Fruit fly (Drosophila melanogaster) whole organism, embryonic: ENCODE results near the gene CG14195.
A peak's percentile ranks its signal among the peaks of the same experiment; 100 is the strongest.

Source experiments
- Atf-2 ChIP-seq: fragments of 200-800 bp; sonication (Bioruptor generic); optimal IDR thresholded peaks from 2 replicates; lab custom pipeline; 2016; ENCODE audit warnings: missing biosample characterization, missing genetic modification characterization
- BEAF-32 ChIP-seq: fragments of 200-800 bp; sonication (Bioruptor generic); optimal IDR thresholded peaks from 3 replicates; lab custom pipeline; 2017; ENCODE audit warnings: missing biosample characterization, missing genetic modification characterization, mild to moderate bottlenecking, moderate library complexity, missing genetic modification reagents
- CG10209 ChIP-seq: fragments of 200-800 bp; sonication (Bioruptor generic); optimal IDR thresholded peaks from 3 replicates; lab custom pipeline; 2017; ENCODE audit warnings: missing biosample characterization, mild to moderate bottlenecking, missing genetic modification characterization, missing genetic modification reagents
- CG10959 ChIP-seq: fragments of 200-800 bp; sonication (Bioruptor generic); IDR thresholded peaks from 2 replicates; pipeline ENCODE4 v1.3.6; 2022; ENCODE audit warnings: missing biosample characterization, missing genetic modification characterization
- CG11093 ChIP-seq: fragments of 200-800 bp; sonication (Bioruptor generic); IDR thresholded peaks from 3 replicates; pipeline ENCODE4 v1.3.6; 2022; ENCODE audit warnings: missing biosample characterization, missing genetic modification characterization
- CG15514 ChIP-seq: fragments of 200-800 bp; sonication (Bioruptor generic); optimal IDR thresholded peaks from 3 replicates; lab custom pipeline; 2017; ENCODE audit warnings: missing biosample characterization, missing genetic modification characterization, mild to moderate bottlenecking, moderate library complexity, missing genetic modification reagents
- CG16813 ChIP-seq: fragments of 200-800 bp; sonication (Bioruptor generic); IDR thresholded peaks from 3 replicates; pipeline ENCODE4 v1.3.6; 2022; ENCODE audit warnings: missing biosample characterization, missing genetic modification characterization; ENCODE audit not compliant: partially characterized antibody
- CG16815 ChIP-seq: fragments of 200-800 bp; sonication (Bioruptor generic); optimal IDR thresholded peaks from 3 replicates; lab custom pipeline; 2017; ENCODE audit warnings: missing biosample characterization, mild to moderate bottlenecking, missing genetic modification characterization
- CG18599 ChIP-seq: fragments of 200-800 bp; sonication (Bioruptor generic); optimal IDR thresholded peaks from 3 replicates; lab custom pipeline; 2017; ENCODE audit warnings: missing biosample characterization, missing genetic modification characterization, mild to moderate bottlenecking, moderate library complexity, missing genetic modification reagents
- CG2120 ChIP-seq: fragments of 200-800 bp; sonication (Bioruptor generic); optimal IDR thresholded peaks from 3 replicates; lab custom pipeline; 2016; ENCODE audit warnings: missing biosample characterization, missing genetic modification characterization
- CG3065 ChIP-seq: fragments of 200-800 bp; sonication (Bioruptor generic); optimal IDR thresholded peaks from 2 replicates; lab custom pipeline; 2016; ENCODE audit warnings: missing biosample characterization, missing genetic modification characterization
- CG31441 ChIP-seq: fragments of 200-800 bp; sonication (Bioruptor generic); IDR thresholded peaks from 2 replicates; pipeline ENCODE4 v1.3.6; 2022; ENCODE audit warnings: missing biosample characterization, missing genetic modification characterization
- CG4730 ChIP-seq: fragments of 200-800 bp; sonication (Bioruptor generic); IDR thresholded peaks from 2 replicates; pipeline ENCODE4 v1.3.6; 2022; ENCODE audit warnings: missing biosample characterization, missing genetic modification characterization
- CG6683 ChIP-seq: fragments of 200-800 bp; sonication (Bioruptor generic); optimal IDR thresholded peaks from 2 replicates; lab custom pipeline; 2017; ENCODE audit warnings: missing biosample characterization, mild to moderate bottlenecking, missing genetic modification characterization, missing genetic modification reagents
- CG6791 ChIP-seq: fragments of 200-800 bp; sonication (Bioruptor generic); IDR thresholded peaks from 3 replicates; pipeline ENCODE4 v1.3.6; 2022; ENCODE audit warnings: missing biosample characterization, missing genetic modification characterization; ENCODE audit not compliant: partially characterized antibody
- CG8290 ChIP-seq, 3 experiments: fragments of 200-800 bp; sonication (Bioruptor generic); optimal IDR thresholded peaks; 2 replicates each; lab custom pipeline; 2016 to 2019; ENCODE audit warnings: missing biosample characterization in 3 of 3, missing genetic modification characterization in 3 of 3, mild to moderate bottlenecking in 2 of 3, moderate library complexity in 1 of 3
- CG8359 ChIP-seq: fragments of 200-800 bp; sonication (Bioruptor generic); optimal IDR thresholded peaks from 2 replicates; lab custom pipeline; 2017; ENCODE audit warnings: missing biosample characterization, mild to moderate bottlenecking, missing genetic modification characterization, borderline replicate concordance
- CG8478 ChIP-seq: fragments of >200 bp; optimal IDR thresholded peaks from 2 replicates; lab custom pipeline; 2018
- CG9609 ChIP-seq: fragments of 200-800 bp; sonication (Bioruptor generic); optimal IDR thresholded peaks from 3 replicates; lab custom pipeline; 2016; ENCODE audit warnings: missing biosample characterization, missing genetic modification characterization
- Dref ChIP-seq: fragments of 200-800 bp; sonication (Bioruptor generic); IDR thresholded peaks from 2 replicates; pipeline ENCODE4 v1.3.6; 2022; ENCODE audit warnings: missing biosample characterization, missing genetic modification characterization
- H15 ChIP-seq: fragments of 200-800 bp; sonication (Bioruptor generic); IDR thresholded peaks from 3 replicates; pipeline ENCODE4 v1.3.6; 2022; ENCODE audit warnings: missing biosample characterization, missing genetic modification characterization
- HLH54F ChIP-seq: fragments of 200-800 bp; sonication (Bioruptor generic); optimal IDR thresholded peaks from 3 replicates; lab custom pipeline; 2016; ENCODE audit warnings: missing biosample characterization, missing genetic modification characterization
- Max ChIP-seq: fragments of 200-800 bp; sonication (Bioruptor generic); optimal IDR thresholded peaks from 2 replicates; lab custom pipeline; 2016; ENCODE audit warnings: missing biosample characterization, mild to moderate bottlenecking, missing genetic modification characterization
- NC2β ChIP-seq: fragments of 200-800 bp; sonication (Bioruptor generic); optimal IDR thresholded peaks from 2 replicates; lab custom pipeline; 2016; ENCODE audit warnings: missing biosample characterization, missing genetic modification characterization
- Oli ChIP-seq: fragments of 200-800 bp; sonication (Bioruptor generic); optimal IDR thresholded peaks from 2 replicates; lab custom pipeline; 2018; ENCODE audit warnings: missing biosample characterization, mild to moderate bottlenecking, missing genetic modification characterization, moderate library complexity
- Sry-δ ChIP-seq: fragments of 200-800 bp; sonication (Bioruptor generic); optimal IDR thresholded peaks from 2 replicates; lab custom pipeline; 2016; ENCODE audit warnings: missing biosample characterization, missing genetic modification characterization
- Usf ChIP-seq: fragments of 200-800 bp; sonication (Bioruptor generic); optimal IDR thresholded peaks from 2 replicates; lab custom pipeline; 2017; ENCODE audit warnings: missing genotype, missing biosample characterization, missing genetic modification characterization
- abd-A ChIP-seq: fragments of 200-800 bp; sonication (Bioruptor generic); optimal IDR thresholded peaks from 3 replicates; lab custom pipeline; 2019; ENCODE audit warnings: missing biosample characterization, mild to moderate bottlenecking, missing genetic modification characterization, moderate library complexity
- amos ChIP-seq: fragments of 200-800 bp; sonication (Bioruptor generic); IDR thresholded peaks from 2 replicates; pipeline ENCODE4 v1.3.6; 2022; ENCODE audit warnings: missing biosample characterization, missing genetic modification characterization; ENCODE audit not compliant: partially characterized antibody
- aop ChIP-seq: fragments of 200-800 bp; sonication (Bioruptor generic); IDR thresholded peaks from 2 replicates; pipeline ENCODE4 v1.3.6; 2022; ENCODE audit warnings: missing biosample characterization, missing genetic modification characterization
- bigmax ChIP-seq: fragments of 200-800 bp; sonication (Bioruptor generic); optimal IDR thresholded peaks from 2 replicates; lab custom pipeline; 2018; ENCODE audit warnings: missing biosample characterization, mild to moderate bottlenecking, missing genetic modification characterization
- cato ChIP-seq: fragments of 200-800 bp; sonication (Bioruptor generic); optimal IDR thresholded peaks from 2 replicates; lab custom pipeline; 2016; ENCODE audit warnings: missing biosample characterization, missing genetic modification characterization, borderline replicate concordance
- en ChIP-seq: fragments of 200-800 bp; sonication (Bioruptor generic); optimal IDR thresholded peaks from 2 replicates; lab custom pipeline; 2016; ENCODE audit warnings: missing biosample characterization, missing genetic modification characterization
- ftz-f1 ChIP-seq: fragments of 200-800 bp; sonication (Bioruptor generic); optimal IDR thresholded peaks from 2 replicates; lab custom pipeline; 2016; ENCODE audit warnings: missing biosample characterization, missing genetic modification characterization
- jing ChIP-seq: fragments of 200-800 bp; sonication (Bioruptor generic); optimal IDR thresholded peaks from 2 replicates; lab custom pipeline; 2018; ENCODE audit warnings: missing biosample characterization, mild to moderate bottlenecking, missing genetic modification characterization
- klu ChIP-seq: fragments of 200-800 bp; sonication (Bioruptor generic); IDR thresholded peaks from 2 replicates; pipeline ENCODE4 v1.3.6; 2022; ENCODE audit warnings: missing biosample characterization, missing genetic modification characterization
- knrl ChIP-seq: fragments of 200-800 bp; sonication (Bioruptor generic); IDR thresholded peaks from 3 replicates; pipeline ENCODE4 v1.3.6; 2022; ENCODE audit warnings: missing biosample characterization, missing genetic modification characterization; ENCODE audit not compliant: partially characterized antibody
- lola ChIP-seq, 3 experiments: fragments of >200 bp in 2 of 3; fragments of 200-800 bp in 1 of 3; sonication (Bioruptor generic) in 1 of 3; optimal IDR thresholded peaks; 2 replicates each; lab custom pipeline; 2017 to 2019; ENCODE audit warnings: missing biosample characterization in 3 of 3, missing genetic modification characterization in 3 of 3, mild to moderate bottlenecking in 1 of 3, moderate library complexity in 1 of 3
- pfk ChIP-seq: fragments of 200-800 bp; sonication (Bioruptor generic); optimal IDR thresholded peaks from 2 replicates; lab custom pipeline; 2018; ENCODE audit warnings: missing biosample characterization, mild to moderate bottlenecking, missing genetic modification characterization, moderate library complexity
- pnt ChIP-seq: fragments of 200-800 bp; sonication (Bioruptor generic); optimal IDR thresholded peaks from 3 replicates; lab custom pipeline; 2016; ENCODE audit warnings: missing biosample characterization, missing genetic modification characterization
- prd ChIP-seq, 3 experiments: fragments of >200 bp in 2 of 3; fragments of 200-800 bp in 1 of 3; sonication (Bioruptor generic) in 1 of 3; optimal IDR thresholded peaks in 2 of 3; IDR thresholded peaks in 1 of 3; 2 replicates in 2 of 3; 3 replicates in 1 of 3; pipeline versions ENCODE4 v1.3.6 to Lab custom; 2017 to 2022; ENCODE audit warnings: missing biosample characterization in 1 of 3, missing genetic modification characterization in 1 of 3
- pros ChIP-seq: fragments of 200-800 bp; sonication (Bioruptor generic); optimal IDR thresholded peaks from 3 replicates; lab custom pipeline; 2019; ENCODE audit warnings: missing biosample characterization, mild to moderate bottlenecking, missing genetic modification characterization, moderate library complexity
- pzg ChIP-seq: fragments of 200-800 bp; sonication (Bioruptor generic); optimal IDR thresholded peaks from 3 replicates; lab custom pipeline; 2018; ENCODE audit warnings: missing biosample characterization, mild to moderate bottlenecking, missing genetic modification characterization, moderate library complexity
- sug ChIP-seq: fragments of 200-800 bp; optimal IDR thresholded peaks from 2 replicates; lab custom pipeline; 2019; ENCODE audit warnings: missing biosample characterization, mild to moderate bottlenecking, missing genetic modification characterization, moderate library complexity
- tna ChIP-seq: fragments of 200-800 bp; sonication (Bioruptor generic); IDR thresholded peaks from 2 replicates; pipeline ENCODE4 v1.3.6; 2022; ENCODE audit warnings: missing biosample characterization, missing genetic modification characterization; ENCODE audit not compliant: partially characterized antibody
- twi ChIP-seq: fragments of 200-800 bp; optimal IDR thresholded peaks from 2 replicates; lab custom pipeline; 2019; ENCODE audit warnings: missing biosample characterization, mild to moderate bottlenecking, missing genetic modification characterization, moderate library complexity
- vnd ChIP-seq: fragments of 200-800 bp; sonication (Bioruptor generic); IDR thresholded peaks from 3 replicates; pipeline ENCODE4 v1.3.6; 2022; ENCODE audit warnings: missing biosample characterization, missing genetic modification characterization; ENCODE audit not compliant: partially characterized antibody
- vvl ChIP-seq: fragments of 200-800 bp; sonication (Bioruptor generic); IDR thresholded peaks from 2 replicates; pipeline ENCODE4 v1.3.6; 2022; ENCODE audit warnings: missing biosample characterization, missing genetic modification characterization

The CG14195 gene

dm6 chrX:19208014-19208413, 3.9 kb downstream of the CG14195 start, which contains the start of gene Ulp1 (continued):
- TF ChIP-seq CG18599 (GFP tag; lab: Kevin White, UChicago) = no peak
- TF ChIP-seq knrl (GFP tag; lab: Robert Waterston, UW) = peak; percentile 54; the same call in 2 of the 3 replicates
- TF ChIP-seq CG4730 (GFP tag; lab: Robert Waterston, UW) = no peak
- peak; percentile 71 for TF ChIP-seq CG6791 (GFP tag; lab: Robert Waterston, UW)
- no peak for TF ChIP-seq CG8478
- TF ChIP-seq Dref (GFP tag; lab: Robert Waterston, UW) = peak; percentile 83
- TF ChIP-seq CG16815 (GFP tag; lab: Kevin White, UChicago) = no peak
- TF ChIP-seq CG9609 (GFP tag; lab: Kevin White, UChicago) = no peak
- no peak for TF ChIP-seq aop (GFP tag; lab: Robert Waterston, UW)
- no peak for TF ChIP-seq bigmax
- no peak for TF ChIP-seq Max (GFP tag; lab: Kevin White, UChicago)
- TF ChIP-seq CG2120 (GFP tag; lab: Kevin White, UChicago) = peak; percentile 11
- peak; percentile 27 for TF ChIP-seq HLH54F (GFP tag; lab: Kevin White, UChicago)
- TF ChIP-seq CG15514 (GFP tag; lab: Kevin White, UChicago) = peak; percentile 57
- TF ChIP-seq lola (GFP tag; optimal IDR thresholded peaks at IDR 0.05; lab: Kevin White, UChicago) = no peak
- no peak for TF ChIP-seq CG11093 (GFP tag; lab: Robert Waterston, UW)
- TF ChIP-seq CG6683 = no peak
- TF ChIP-seq vvl (GFP tag; lab: Robert Waterston, UW) = peak; percentile 45; the same call in 1 of the 2 replicates
- no peak for TF ChIP-seq pnt (GFP tag; lab: Kevin White, UChicago)
- TF ChIP-seq sug (tag; lab: Kevin White, UChicago) = peak; percentile 30
- TF ChIP-seq Oli = no peak
- no peak for TF ChIP-seq klu (GFP tag; lab: Robert Waterston, UW)
- TF ChIP-seq CG31441 (GFP tag; lab: Robert Waterston, UW) = no peak
- no peak for TF ChIP-seq pfk (GFP tag; lab: Kevin White, UChicago)
- peak; percentile 30; the same call in 1 of the 3 replicates for TF ChIP-seq CG16813 (GFP tag; lab: Robert Waterston, UW)
- no peak for TF ChIP-seq pros (GFP tag; lab: Kevin White, UChicago)
- TF ChIP-seq CG8359 = no peak
- TF ChIP-seq Usf (GFP tag; lab: Kevin White, UChicago) = no peak

dm6 chrX:19201630-19202029, 10.3 kb downstream of the CG14195 start, which contains the start of gene CG7990:
CG7990 (minus strand) TSS chrX:19201979.
- TF ChIP-seq tna (GFP tag; lab: Robert Waterston, UW) (0 out of 2 replicates have a peak, but pooled peaks have one; percentile 15), Sry-δ (GFP tag; lab: Kevin White, UChicago) (peak; percentile 23), vnd (GFP tag; lab: Robert Waterston, UW) (0 out of 3 replicates have a peak, but pooled peaks have one; percentile 34), H15 (no peak), pzg (GFP tag; lab: Kevin White, UChicago) (peak; percentile 73), CG10959 (no peak), NC2β (GFP tag; lab: Kevin White, UChicago) (no peak), amos (GFP tag; lab: Robert Waterston, UW) (peak; percentile 43), prd (optimal IDR thresholded peaks at IDR 0.05; lab: Kevin White, UChicago) (no peak), prd (GFP tag; IDR thresholded peaks at IDR 0.05; lab: Robert Waterston, UW) (0 out of 3 replicates have a peak, but pooled peaks have one; percentile 15), twi (tag; lab: Kevin White, UChicago) (no peak), abd-A (no peak), knrl (GFP tag; lab: Robert Waterston, UW) (peak; percentile 22; the same call in 1 of the 3 replicates), jing (no peak), CG3065 (GFP tag; lab: Kevin White, UChicago) (no peak), en (no peak), CG10209 (GFP tag; lab: Kevin White, UChicago) (no peak), Dref (GFP tag; lab: Robert Waterston, UW) (peak; percentile 44), BEAF-32 (GFP tag; lab: Kevin White, UChicago) (peak; percentile 30), CG8290 (GFP tag; optimal IDR thresholded peaks at IDR 0.05; lab: Kevin White, UChicago) (no peak), CG8290 (tag; optimal IDR thresholded peaks at IDR 0.05; lab: Kevin White, UChicago) (peak in 1 of 2 experiments; percentile 61), ftz-f1 (GFP tag; lab: Kevin White, UChicago) (peak; percentile 35), cato (GFP tag; lab: Kevin White, UChicago) (no peak), Atf-2 (GFP tag; lab: Kevin White, UChicago) (no peak)
